Worm (Caenorhabditis elegans) whole organism, young adult: ENCODE data around the gene bbs-5.
A peak's percentile ranks its signal among the peaks of the same experiment; 100 is the strongest.

Experiments
- B0019.2 ChIP-seq: fragments of 200-800 bp; sonication (Bioruptor generic); conservative IDR thresholded peaks from 2 replicates; pipeline ENCODE4 v1.3.6; 2022; ENCODE audit warnings: missing genetic modification reagents, missing genetic modification characterization, missing compliant biosample characterization
- B0035.1 ChIP-seq: sonication (generic microtip); optimal IDR thresholded peaks from 2 replicates; lab custom pipeline; 2016; ENCODE audit warnings: missing genetic modification characterization, mild to moderate bottlenecking, missing compliant biosample characterization, missing genotype, missing genetic modification reagents
- B0261.1 ChIP-seq: sonication (generic microtip); optimal IDR thresholded peaks from 2 replicates; lab custom pipeline; 2016; ENCODE audit warnings: mild to moderate bottlenecking, missing genetic modification characterization, moderate library complexity, missing compliant biosample characterization
- C06A6.2 ChIP-seq: fragments of 200-800 bp; sonication (Bioruptor generic); conservative IDR thresholded peaks from 2 replicates; pipeline ENCODE4 v1.3.6; 2022; ENCODE audit warnings: missing genetic modification characterization, missing compliant biosample characterization
- F10E7.11 ChIP-seq: sonication (generic microtip); optimal IDR thresholded peaks from 2 replicates; lab custom pipeline; 2017; ENCODE audit warnings: mild to moderate bottlenecking, missing genetic modification characterization, moderate library complexity, missing compliant biosample characterization
- F23B12.7 ChIP-seq: sonication (generic microtip); optimal IDR thresholded peaks from 2 replicates; lab custom pipeline; 2017; ENCODE audit warnings: missing genetic modification characterization, mild to moderate bottlenecking, missing compliant biosample characterization, antibody characterized with exemption, moderate library complexity; ENCODE audit not compliant: insufficient read depth
- F55B11.4 ChIP-seq: sonication (generic microtip); optimal IDR thresholded peaks from 2 replicates; lab custom pipeline; 2016; ENCODE audit warnings: missing compliant biosample characterization, missing genetic modification characterization, borderline replicate concordance; ENCODE audit not compliant: insufficient read depth
- F57A8.1 ChIP-seq: fragments of 200-800 bp; sonication (Bioruptor generic); optimal IDR thresholded peaks from 2 replicates; lab custom pipeline; 2018; ENCODE audit warnings: mild to moderate bottlenecking, missing genetic modification characterization, moderate library complexity, missing compliant biosample characterization
- F57C9.4 ChIP-seq: sonication (generic microtip); optimal IDR thresholded peaks from 2 replicates; lab custom pipeline; 2017; ENCODE audit warnings: mild to moderate bottlenecking, missing genetic modification characterization, missing compliant biosample characterization
- Y79H2A.3 ChIP-seq: fragments of 200-800 bp; sonication (Bioruptor generic); conservative IDR thresholded peaks from 2 replicates; pipeline ENCODE4 v1.3.6; 2022; ENCODE audit warnings: missing genetic modification reagents, missing genetic modification characterization, missing compliant biosample characterization
- akir-1 ChIP-seq: fragments of 200-800 bp; sonication (Bioruptor generic); optimal IDR thresholded peaks from 2 replicates; lab custom pipeline; 2018; ENCODE audit warnings: mild to moderate bottlenecking, missing genetic modification characterization, moderate library complexity, missing compliant biosample characterization
- aptf-2 ChIP-seq: fragments of 200-800 bp; sonication (Bioruptor generic); conservative IDR thresholded peaks from 2 replicates; pipeline ENCODE4 v1.3.6; 2022; ENCODE audit warnings: missing genetic modification reagents, missing genetic modification characterization, missing compliant biosample characterization
- atf-7 ChIP-seq: sonication (generic microtip); optimal IDR thresholded peaks from 2 replicates; lab custom pipeline; 2017; ENCODE audit warnings: mild to moderate bottlenecking, missing genetic modification characterization, missing compliant biosample characterization
- attf-3 ChIP-seq: fragments of 200-800 bp; sonication (Bioruptor generic); conservative IDR thresholded peaks from 2 replicates; pipeline ENCODE4 v1.3.6; 2022; ENCODE audit warnings: missing genetic modification reagents, missing genetic modification characterization, missing compliant biosample characterization
- attf-5 ChIP-seq: fragments of 200-800 bp; sonication (Bioruptor generic); optimal IDR thresholded peaks from 2 replicates; lab custom pipeline; 2018; ENCODE audit warnings: mild to moderate bottlenecking, missing genetic modification characterization, missing compliant biosample characterization
- ccch-3 ChIP-seq: fragments of 200-800 bp; sonication (Bioruptor generic); optimal IDR thresholded peaks from 2 replicates; lab custom pipeline; 2018; ENCODE audit warnings: mild to moderate bottlenecking, missing genetic modification characterization, missing compliant biosample characterization
- ceh-100 ChIP-seq: fragments of 200-800 bp; sonication (Bioruptor generic); IDR thresholded peaks from 2 replicates; pipeline ENCODE4 v1.3.6; 2022; ENCODE audit warnings: missing genetic modification reagents, missing genetic modification characterization, missing compliant biosample characterization
- ceh-40 ChIP-seq: fragments of 200-800 bp; sonication (Bioruptor generic); IDR thresholded peaks from 2 replicates; pipeline ENCODE4 v1.3.6; 2022; ENCODE audit warnings: missing genetic modification characterization, missing compliant biosample characterization
- ceh-79 ChIP-seq: sonication (generic microtip); optimal IDR thresholded peaks from 2 replicates; lab custom pipeline; 2017; ENCODE audit warnings: mild to moderate bottlenecking, missing genetic modification characterization, missing compliant biosample characterization
- ceh-91 ChIP-seq: fragments of 200-800 bp; sonication (Bioruptor generic); IDR thresholded peaks from 2 replicates; pipeline ENCODE4 v1.3.6; 2022; ENCODE audit warnings: missing genetic modification reagents, missing genetic modification characterization, missing compliant biosample characterization
- chd-7 ChIP-seq: sonication (generic microtip); optimal IDR thresholded peaks from 2 replicates; lab custom pipeline; 2016; ENCODE audit warnings: mild to moderate bottlenecking, missing genetic modification characterization, moderate library complexity, missing compliant biosample characterization
- egl-18 ChIP-seq: fragments of 200-800 bp; sonication (Bioruptor generic); IDR thresholded peaks from 2 replicates; pipeline ENCODE4 v1.3.6; 2022; ENCODE audit warnings: missing genetic modification reagents, missing genetic modification characterization, missing compliant biosample characterization
- egl-44 ChIP-seq: fragments of 200-800 bp; sonication (Bioruptor generic); IDR thresholded peaks from 2 replicates; pipeline ENCODE4 v1.3.6; 2022; ENCODE audit warnings: missing genetic modification reagents, missing genetic modification characterization, missing compliant biosample characterization
- egrh-3 ChIP-seq: fragments of 200-800 bp; sonication (Bioruptor generic); IDR thresholded peaks from 2 replicates; pipeline ENCODE4 v1.3.6; 2022; ENCODE audit warnings: missing genetic modification reagents, missing genetic modification characterization, missing compliant biosample characterization
- ets-4 ChIP-seq: fragments of 200-800 bp; sonication (Bioruptor generic); optimal IDR thresholded peaks from 2 replicates; lab custom pipeline; 2018; ENCODE audit warnings: mild to moderate bottlenecking, missing genetic modification characterization, missing compliant biosample characterization
- fkh-3 ChIP-seq: sonication (generic microtip); optimal IDR thresholded peaks from 2 replicates; lab custom pipeline; 2016; ENCODE audit warnings: mild to moderate bottlenecking, missing genetic modification characterization, missing compliant biosample characterization
- him-1 ChIP-seq: sonication (generic microtip); optimal IDR thresholded peaks from 2 replicates; lab custom pipeline; 2016; ENCODE audit warnings: missing genotype, missing genetic modification reagents, missing genetic modification characterization, missing compliant biosample characterization
- hrde-1 ChIP-seq: sonication (generic microtip); optimal IDR thresholded peaks from 2 replicates; lab custom pipeline; 2016; ENCODE audit warnings: missing genetic modification characterization, mild to moderate bottlenecking, missing compliant biosample characterization, moderate library complexity, missing genotype, missing genetic modification reagents, borderline replicate concordance
- let-526 ChIP-seq: fragments of 200-800 bp; sonication (Bioruptor generic); IDR thresholded peaks from 2 replicates; pipeline ENCODE4 v1.3.6; 2022; ENCODE audit warnings: missing genetic modification reagents, missing genetic modification characterization, missing compliant biosample characterization
- lir-1 ChIP-seq: fragments of 200-800 bp; sonication (Bioruptor generic); conservative IDR thresholded peaks from 2 replicates; pipeline ENCODE4 v1.3.6; 2022; ENCODE audit warnings: missing genetic modification reagents, missing genetic modification characterization, missing compliant biosample characterization
- lsy-27 ChIP-seq: sonication (generic microtip); optimal IDR thresholded peaks from 2 replicates; lab custom pipeline; 2017; ENCODE audit warnings: missing genetic modification characterization, mild to moderate bottlenecking, missing compliant biosample characterization, antibody characterized with exemption, missing genotype, borderline replicate concordance; ENCODE audit not compliant: insufficient read depth
- madf-8 ChIP-seq: fragments of 200-800 bp; sonication (Bioruptor generic); conservative IDR thresholded peaks from 2 replicates; pipeline ENCODE4 v1.3.6; 2022; ENCODE audit warnings: missing genetic modification reagents, missing genetic modification characterization, missing compliant biosample characterization
- nhr-179 ChIP-seq: sonication (generic microtip); optimal IDR thresholded peaks from 2 replicates; lab custom pipeline; 2016; ENCODE audit warnings: mild to moderate bottlenecking, missing genetic modification characterization, missing compliant biosample characterization
- nhr-80 ChIP-seq: sonication (generic microtip); optimal IDR thresholded peaks from 2 replicates; lab custom pipeline; 2016; ENCODE audit warnings: missing genetic modification characterization, missing compliant biosample characterization
- pbrm-1 ChIP-seq: fragments of 200-800 bp; sonication (Bioruptor generic); IDR thresholded peaks from 2 replicates; pipeline ENCODE4 v1.3.6; 2022; ENCODE audit warnings: missing genetic modification reagents, missing genetic modification characterization, missing compliant biosample characterization
- rec-8 ChIP-seq, 2 experiments: sonication (generic microtip); optimal IDR thresholded peaks; 2 replicates each; lab custom pipeline; 2016; ENCODE audit warnings: mild to moderate bottlenecking in 2 of 2, missing genetic modification characterization in 2 of 2, missing genetic modification reagents in 2 of 2, missing genotype in 2 of 2, missing biosample characterization in 1 of 2, missing compliant biosample characterization in 1 of 2, moderate library complexity in 1 of 2
- repo-1 ChIP-seq: sonication (generic microtip); optimal IDR thresholded peaks from 2 replicates; lab custom pipeline; 2017; ENCODE audit warnings: mild to moderate bottlenecking, missing genetic modification characterization, missing compliant biosample characterization
- rpc-1 ChIP-seq, 2 experiments: fragments of 150-350 bp in 1 of 2; sonication (generic microtip) in 1 of 2; optimal IDR thresholded peaks; 2 replicates each; lab custom pipeline; 2014 to 2018; ENCODE audit warnings: missing biosample characterization in 1 of 2, missing genetic modification characterization in 1 of 2, missing genetic modification reagents in 1 of 2, missing genotype in 1 of 2
- sdz-38 ChIP-seq: sonication (generic microtip); optimal IDR thresholded peaks from 2 replicates; lab custom pipeline; 2016; ENCODE audit warnings: missing genotype, missing genetic modification characterization, missing compliant biosample characterization
- snpc-1.3 ChIP-seq: sonication (generic microtip); optimal IDR thresholded peaks from 2 replicates; lab custom pipeline; 2017; ENCODE audit warnings: missing genetic modification characterization, mild to moderate bottlenecking, missing compliant biosample characterization, antibody characterized with exemption, moderate library complexity, missing genotype, missing genetic modification reagents; ENCODE audit not compliant: insufficient read depth
- snpc-4 ChIP-seq, 5 experiments: fragments of 150-350 bp in 1 of 5; sonication (generic microtip) in 4 of 5; optimal IDR thresholded peaks; 2 replicates each; lab custom pipeline; 2014 to 2018; ENCODE audit warnings: missing genetic modification characterization in 5 of 5, missing biosample characterization in 3 of 5, antibody characterized with exemption in 2 of 5, mild to moderate bottlenecking in 2 of 5, missing compliant biosample characterization in 2 of 5, missing genotype in 2 of 5, moderate library complexity in 2 of 5, missing genetic modification reagents in 1 of 5
- unc-62 ChIP-seq: fragments of 150-350 bp; optimal IDR thresholded peaks from 2 replicates; lab custom pipeline; 2014; ENCODE audit warnings: missing biosample characterization, missing genetic modification reagents, missing genetic modification characterization
- xnd-1 ChIP-seq: sonication (generic microtip); optimal IDR thresholded peaks from 2 replicates; lab custom pipeline; 2016; ENCODE audit warnings: missing genotype, missing genetic modification reagents, missing genetic modification characterization, missing compliant biosample characterization
- zfh-2 ChIP-seq: fragments of 200-800 bp; sonication (Bioruptor generic); conservative IDR thresholded peaks from 2 replicates; pipeline ENCODE4 v1.3.6; 2022; ENCODE audit warnings: missing genetic modification reagents, missing genetic modification characterization, missing compliant biosample characterization
- ztf-28 ChIP-seq: fragments of 200-800 bp; sonication (Bioruptor generic); IDR thresholded peaks from 2 replicates; pipeline ENCODE4 v1.3.6; 2022; ENCODE audit warnings: missing genetic modification reagents, missing genetic modification characterization, missing compliant biosample characterization

Gene bbs-5

ce11 chrIII:10214540-10214979 is 47.0 kb downstream of the bbs-5 start (continued):
- TF ChIP-seq ccch-3 (GFP tag; lab: Kevin White, UChicago) (no peak), akir-1 (no peak), xnd-1 (no peak), rec-8 (tag; optimal IDR thresholded peaks at IDR 0.05; lab: Kevin White, UChicago) (no peak), Y79H2A.3 (GFP tag; lab: Robert Waterston, UW) (0 out of 2 replicates have a peak, but pooled peaks have one; percentile 42), F57A8.1 (peak; percentile 11), attf-3 (GFP tag; lab: Robert Waterston, UW) (0 out of 2 replicates have a peak, but pooled peaks have one; percentile 9), egrh-3 (GFP tag; lab: Robert Waterston, UW) (no peak), ets-4 (GFP tag; lab: Kevin White, UChicago) (peak; percentile 29), F55B11.4 (tag; lab: Kevin White, UChicago) (no peak), F10E7.11 (tag; lab: Kevin White, UChicago) (peak; percentile 75), ztf-28 (GFP tag; lab: Robert Waterston, UW) (no peak), F23B12.7 (no peak), snpc-1.3 (tag; lab: Kevin White, UChicago) (no peak), repo-1 (tag; lab: Kevin White, UChicago) (peak; percentile 95), sdz-38 (no peak), pbrm-1 (GFP tag; lab: Robert Waterston, UW) (0 out of 2 replicates have a peak, but pooled peaks have one; percentile 59), C06A6.2 (GFP tag; lab: Robert Waterston, UW) (peak; percentile 58; the same call in 1 of the 2 replicates), ceh-40 (GFP tag; lab: Robert Waterston, UW) (0 out of 2 replicates have a peak, but pooled peaks have one; percentile 38), snpc-4 (GFP tag; optimal IDR thresholded peaks at IDR 0.05; lab: Kevin White, UChicago) (no peak), snpc-4 (tag; optimal IDR thresholded peaks at IDR 0.05; lab: Kevin White, UChicago) (peak in 3 of 4 experiments; percentile 1 to 54 (median 52)), him-1 (no peak), egl-18 (GFP tag; lab: Robert Waterston, UW) (0 out of 2 replicates have a peak, but pooled peaks have one; percentile 18), rpc-1 (optimal IDR thresholded peaks at IDR 0.05; lab: Kevin White, UChicago) (no peak), rpc-1 (tag; optimal IDR thresholded peaks at IDR 0.05; lab: Kevin White, UChicago) (no peak), B0035.1 (peak; percentile 83), unc-62 (GFP tag; lab: Kevin White, UChicago) (no peak), fkh-3 (tag; lab: Kevin White, UChicago) (peak; percentile 51), ceh-79 (tag; lab: Kevin White, UChicago) (peak; percentile 44), attf-5 (GFP tag; lab: Kevin White, UChicago) (peak; percentile 44), chd-7 (tag; lab: Kevin White, UChicago) (peak; percentile 89), aptf-2 (GFP tag; lab: Robert Waterston, UW) (no peak), hrde-1 (tag; lab: Kevin White, UChicago) (peak; percentile 76), lir-1 (peak; percentile 31; the same call in 1 of the 2 replicates), zfh-2 (GFP tag; lab: Robert Waterston, UW) (no peak), nhr-80 (tag; lab: Kevin White, UChicago) (peak; percentile 54), egl-44 (GFP tag; lab: Robert Waterston, UW) (no peak), ceh-91 (no peak), atf-7 (tag; lab: Kevin White, UChicago) (peak; percentile 90), let-526 (GFP tag; lab: Robert Waterston, UW) (peak; percentile 87), nhr-179 (tag; lab: Kevin White, UChicago) (no peak), lsy-27 (tag; lab: Kevin White, UChicago) (no peak), ceh-100 (GFP tag; lab: Robert Waterston, UW) (0 out of 2 replicates have a peak, but pooled peaks have one; percentile 20), B0261.1 (tag; lab: Kevin White, UChicago) (peak; percentile 11), F57C9.4 (tag; lab: Kevin White, UChicago) (peak; percentile 25), B0019.2 (GFP tag; lab: Robert Waterston, UW) (no peak), madf-8 (GFP tag; lab: Robert Waterston, UW) (0 out of 2 replicates have a peak, but pooled peaks have one; percentile 13)
